Fruit fly (Drosophila melanogaster) whole organism: ENCODE data around the gene CG13004.

Experiments used
- CG8478 ChIP-seq: fragments of >200 bp; optimal IDR thresholded peaks from 2 replicates; lab custom pipeline; 2018; ENCODE audit warnings: inconsistent platforms
- Dll ChIP-seq: fragments of >200 bp; optimal IDR thresholded peaks from 2 replicates; lab custom pipeline; 2017
- EcR ChIP-seq, 2 experiments: fragments of >200 bp; optimal IDR thresholded peaks; 2 replicates each; lab custom pipeline; 2017; ENCODE audit warnings: missing biosample characterization in 2 of 2, missing genetic modification characterization in 2 of 2, missing genetic modification reagents in 2 of 2
- pan ChIP-seq: fragments of >200 bp; optimal IDR thresholded peaks from 2 replicates; lab custom pipeline; 2017
- psq ChIP-seq: fragments of >200 bp; optimal IDR thresholded peaks from 2 replicates; lab custom pipeline; 2017
- usp ChIP-seq: fragments of >200 bp; optimal IDR thresholded peaks from 2 replicates; lab custom pipeline; 2017; ENCODE audit warnings: missing biosample characterization, missing genetic modification characterization, mixed read lengths

Gene CG13004

dm6 chrX:16805768-16806167, 29.6 kb downstream of the CG13004 start, which contains the start of gene ppk28:
Gene ppk28 (plus strand): TSS chrX:16806068.
- TF ChIP-seq Dll (lab: Kevin White, UChicago) = no peak
- no peak for TF ChIP-seq usp
- no peak for TF ChIP-seq CG8478 (lab: Kevin White, UChicago)
- no peak for TF ChIP-seq pan (lab: Kevin White, UChicago)
- TF ChIP-seq EcR (GFP tag; optimal IDR thresholded peaks at IDR 0.05; lab: Kevin White, UChicago) = no peak
- no peak for TF ChIP-seq psq

- TF ChIP-seq EcR (GFP tag; optimal IDR thresholded peaks at IDR 0.05; lab: Kevin White, UChicago) (no peak), pan (lab: Kevin White, UChicago) (no peak), usp (no peak), Dll (lab: Kevin White, UChicago) (no peak), CG8478 (lab: Kevin White, UChicago) (no peak), psq (no peak)
Observed at dm6 chrX:16803299-16803698, 32.0 kb downstream of the CG13004 start, which contains the start of the genes Rai1 and CG13005. Gene Rai1 (minus strand): TSS chrX:16803344. Gene CG13005 (plus strand): TSS chrX:16803650.

- no peak for TF ChIP-seq Dll (lab: Kevin White, UChicago)
- TF ChIP-seq usp = no peak
- TF ChIP-seq EcR (GFP tag; optimal IDR thresholded peaks at IDR 0.05; lab: Kevin White, UChicago) = no peak
- no peak for TF ChIP-seq pan (lab: Kevin White, UChicago)
- TF ChIP-seq psq = no peak
- TF ChIP-seq CG8478 (lab: Kevin White, UChicago) = no peak
Observed at dm6 chrX:16800530-16801027, 34.7 kb downstream of the CG13004 start, which contains the start of the genes CG9132 and CG4789. Gene CG9132 (minus strand): TSS chrX:16800710. Gene CG4789 (plus strand): TSS chrX:16800930.

dm6 chrX:16799914-16800313, 35.4 kb downstream of the CG13004 start:
- TF ChIP-seq CG8478 (lab: Kevin White, UChicago) = no peak
- no peak for TF ChIP-seq EcR (GFP tag; optimal IDR thresholded peaks at IDR 0.05; lab: Kevin White, UChicago)
- no peak for TF ChIP-seq psq
- TF ChIP-seq usp = no peak
- no peak for TF ChIP-seq Dll (lab: Kevin White, UChicago)
- TF ChIP-seq pan (lab: Kevin White, UChicago) = no peak

- TF ChIP-seq usp (no peak), CG8478 (lab: Kevin White, UChicago) (no peak), Dll (lab: Kevin White, UChicago) (no peak), EcR (GFP tag; optimal IDR thresholded peaks at IDR 0.05; lab: Kevin White, UChicago) (no peak), pan (lab: Kevin White, UChicago) (no peak), psq (no peak)
Observed at dm6 chrX:16798166-16798565, 37.2 kb downstream of the CG13004 start.

- no peak for TF ChIP-seq pan (lab: Kevin White, UChicago)
- TF ChIP-seq usp = no peak
- no peak for TF ChIP-seq psq
- TF ChIP-seq EcR (GFP tag; optimal IDR thresholded peaks at IDR 0.05; lab: Kevin White, UChicago) = no peak
- TF ChIP-seq CG8478 (lab: Kevin White, UChicago) = no peak
- TF ChIP-seq Dll (lab: Kevin White, UChicago) = no peak
Observed at dm6 chrX:16793129-16793748, 42.1 kb downstream of the CG13004 start.

dm6 chrX:16791920-16792829, 43.1 kb downstream of the CG13004 start, which contains the start of gene CG4768:
Gene CG4768 (plus strand): TSS chrX:16792119.
- TF ChIP-seq Dll (lab: Kevin White, UChicago) = no peak
- no peak for TF ChIP-seq psq
- no peak for TF ChIP-seq CG8478 (lab: Kevin White, UChicago)
- TF ChIP-seq pan (lab: Kevin White, UChicago) = no peak
- no peak for TF ChIP-seq usp
- no peak for TF ChIP-seq EcR (GFP tag; optimal IDR thresholded peaks at IDR 0.05; lab: Kevin White, UChicago)

- TF ChIP-seq usp (no peak), psq (no peak), pan (lab: Kevin White, UChicago) (no peak), Dll (lab: Kevin White, UChicago) (no peak), EcR (GFP tag; optimal IDR thresholded peaks at IDR 0.05; lab: Kevin White, UChicago) (no peak), CG8478 (lab: Kevin White, UChicago) (no peak)
Observed at dm6 chrX:16791058-16791457, 44.3 kb downstream of the CG13004 start, which contains the start of gene Rrp45. Gene Rrp45 (minus strand): TSS chrX:16791266.

- no peak for TF ChIP-seq EcR (GFP tag; optimal IDR thresholded peaks at IDR 0.05; lab: Kevin White, UChicago)
- no peak for TF ChIP-seq psq
- TF ChIP-seq Dll (lab: Kevin White, UChicago) = no peak
- no peak for TF ChIP-seq usp
Observed at dm6 chrX:16787416-16787900, 47.9 kb downstream of the CG13004 start.

- TF ChIP-seq psq (no peak), usp (no peak), EcR (GFP tag; optimal IDR thresholded peaks at IDR 0.05; lab: Kevin White, UChicago) (no peak), Dll (lab: Kevin White, UChicago) (no peak), pan (lab: Kevin White, UChicago) (no peak), CG8478 (lab: Kevin White, UChicago) (no peak)
Observed at dm6 chrX:16786860-16787415, 48.4 kb downstream of the CG13004 start, which contains the start of the genes CG9609 and Sap30. Gene CG9609 (minus strand): TSS chrX:16787008. Gene Sap30 (plus strand): TSS chrX:16787283.

dm6 chrX:16783743-16784142, 51.6 kb downstream of the CG13004 start, which contains the start of gene mRpL22:
Gene mRpL22 (plus strand): TSS chrX:16783933.
- no peak for TF ChIP-seq pan (lab: Kevin White, UChicago)
- TF ChIP-seq CG8478 (lab: Kevin White, UChicago) = no peak
- TF ChIP-seq usp = no peak
- TF ChIP-seq Dll (lab: Kevin White, UChicago) = no peak
- TF ChIP-seq EcR (GFP tag; optimal IDR thresholded peaks at IDR 0.05; lab: Kevin White, UChicago) = no peak
